Fruit fly (Drosophila melanogaster): ENCODE results near the gene CG10163.
A peak's percentile ranks its signal among the peaks of the same experiment; 100 is the strongest.

dm6 chr3L:6253730-6254129 lies 4.8 kb downstream of the CG10163 start:
- TF ChIP-seq Gug (GFP tag; IDR thresholded peaks at IDR 0.05) (no peak), Smox (GFP tag; optimal IDR thresholded peaks at IDR 0.05) (no peak), CG6854 (GFP tag; optimal IDR thresholded peaks at IDR 0.05) (no peak), Eip78C (GFP tag) (peak; percentile 83)

Data from whole organism, prepupa.